Fruit fly (Drosophila melanogaster): Measurements from ENCODE around the gene Art6.

Art6 gene

dm6 chr3R:13907355-13908105 is 38.1 kb downstream of the Art6 start (continued):
- TF ChIP-seq Hr39 (optimal IDR thresholded peaks at IDR 0.05), result no peak
- peak; percentile 14 for TF ChIP-seq CG2875 (GFP tag; optimal IDR thresholded peaks at IDR 0.05)
- peak; percentile 42; the same call in 1 of the 3 replicates for TF ChIP-seq H15 (GFP tag; IDR thresholded peaks at IDR 0.05)
- TF ChIP-seq dmrt11E (tag; optimal IDR thresholded peaks at IDR 0.05), result peak; percentile 61
- no peak for TF ChIP-seq twi (tag; optimal IDR thresholded peaks at IDR 0.05)
- peak; percentile 20; the same call in 1 of the 3 replicates for TF ChIP-seq otp (GFP tag; IDR thresholded peaks at IDR 0.05)
- TF ChIP-seq Camta (GFP tag; optimal IDR thresholded peaks at IDR 0.05), result no peak
- TF ChIP-seq jing (GFP tag; optimal IDR thresholded peaks at IDR 0.05), result peak; percentile 15
- no peak for TF ChIP-seq Ravus (GFP tag; IDR thresholded peaks at IDR 0.05)
- TF ChIP-seq NC2α (GFP tag; optimal IDR thresholded peaks at IDR 0.05), result no peak
- TF ChIP-seq Awh (GFP tag; IDR thresholded peaks at IDR 0.05), result peak; percentile 75
- TF ChIP-seq D (optimal IDR thresholded peaks at IDR 0.05), result no peak
- TF ChIP-seq D (GFP tag; optimal IDR thresholded peaks at IDR 0.05), result peak; percentile 41
- peak; percentile 22; the same call in 1 of the 3 replicates for TF ChIP-seq gce (GFP tag; IDR thresholded peaks at IDR 0.05)
- TF ChIP-seq CG14050 (GFP tag; IDR thresholded peaks at IDR 0.05), result 0 out of 3 replicates have a peak, but pooled peaks have one; percentile 27
- TF ChIP-seq Gsc (GFP tag; IDR thresholded peaks at IDR 0.05), result 0 out of 2 replicates have a peak, but pooled peaks have one; percentile 27
- TF ChIP-seq zf30C (GFP tag; optimal IDR thresholded peaks at IDR 0.05), result no peak
- TF ChIP-seq lov (optimal IDR thresholded peaks at IDR 0.05), result no peak
- no peak for TF ChIP-seq lov (GFP tag; IDR thresholded peaks at IDR 0.05)
- no peak for TF ChIP-seq CG32772 (GFP tag; IDR thresholded peaks at IDR 0.05)
- TF ChIP-seq Sox100B (GFP tag; optimal IDR thresholded peaks at IDR 0.05), result peak; percentile 62
- peak; percentile 86 for TF ChIP-seq vvl (GFP tag; IDR thresholded peaks at IDR 0.05)
- 0 out of 3 replicates have a peak, but pooled peaks have one; percentile 37 for TF ChIP-seq CG3726 (GFP tag; IDR thresholded peaks at IDR 0.05)
- TF ChIP-seq seq (GFP tag; IDR thresholded peaks at IDR 0.05), result peak; percentile 54; the same call in 1 of the 2 replicates
- no peak for TF ChIP-seq CG12071 (GFP tag; optimal IDR thresholded peaks at IDR 0.05)
- TF ChIP-seq CG13624 (GFP tag; optimal IDR thresholded peaks at IDR 0.05), result no peak
- TF ChIP-seq gem (tag; optimal IDR thresholded peaks at IDR 0.05), result peak; percentile 74
- TF ChIP-seq CG3407 (GFP tag; optimal IDR thresholded peaks at IDR 0.05), result peak; percentile 4
- no peak for TF ChIP-seq trh (GFP tag; optimal IDR thresholded peaks at IDR 0.05)
- peak; percentile 32; the same call in 1 of the 2 replicates for TF ChIP-seq CG14441 (GFP tag; IDR thresholded peaks at IDR 0.05)
- TF ChIP-seq stc (GFP tag; IDR thresholded peaks at IDR 0.05), result peak; percentile 63
- no peak for TF ChIP-seq cad (GFP tag; optimal IDR thresholded peaks at IDR 0.05)
- TF ChIP-seq ken (GFP tag; IDR thresholded peaks at IDR 0.05), result 0 out of 3 replicates have a peak, but pooled peaks have one; percentile 27

DNA sequence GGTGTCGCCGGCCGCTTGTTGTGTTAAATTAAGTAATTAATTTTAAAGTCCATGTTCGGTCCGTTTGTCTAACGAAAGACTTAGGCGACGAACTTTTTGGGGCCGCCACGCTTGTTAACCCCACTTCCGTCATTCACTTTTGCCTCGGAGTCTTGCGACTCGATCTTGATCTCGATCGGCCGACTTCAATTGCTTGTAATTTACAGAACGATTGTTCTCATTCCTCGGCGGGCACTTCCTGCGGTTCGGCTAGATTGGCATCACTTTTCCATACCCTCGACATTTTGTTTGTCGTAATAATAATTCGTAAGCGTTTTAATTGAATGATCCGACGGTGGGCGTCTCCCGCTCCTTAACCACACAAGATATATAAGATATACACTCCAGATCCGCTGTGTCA is 38.9 kb downstream of the Art6 start:
- no peak for TF ChIP-seq sd (tag; optimal IDR thresholded peaks at IDR 0.05)
- peak; percentile 35 for TF ChIP-seq Med (GFP tag)
- peak; percentile 93 for TF ChIP-seq Ets65A (GFP tag)

dm6 chr3R:13901543-13901945 is 44.1 kb downstream of the Art6 start, which contains the start of gene ems:
TSS of gene ems (plus strand) at chr3R:13901853.
- no peak for TF ChIP-seq disco-r (GFP tag; optimal IDR thresholded peaks at IDR 0.05)
- no peak for TF ChIP-seq org-1 (GFP tag; optimal IDR thresholded peaks at IDR 0.05)
- peak; percentile 3 for TF ChIP-seq CG17385 (GFP tag; optimal IDR thresholded peaks at IDR 0.05)
- TF ChIP-seq chinmo (GFP tag; IDR thresholded peaks at IDR 0.05; ENCODE audit: partially characterized antibody), result peak; percentile 79; the same call in 2 of the 4 replicates
- TF ChIP-seq CG18011 (GFP tag; optimal IDR thresholded peaks at IDR 0.05), result no peak
- TF ChIP-seq CG17829 (tag; optimal IDR thresholded peaks at IDR 0.05), result peak; percentile 67
- peak; percentile 67 for TF ChIP-seq ewg (GFP tag; optimal IDR thresholded peaks at IDR 0.05)
- peak; percentile 46 for TF ChIP-seq jing (GFP tag; optimal IDR thresholded peaks at IDR 0.05)
- no peak for TF ChIP-seq CG8924 (tag; optimal IDR thresholded peaks at IDR 0.05)
- peak; percentile 36 for TF ChIP-seq CG3163 (GFP tag; optimal IDR thresholded peaks at IDR 0.05)
- TF ChIP-seq CG13624 (GFP tag; optimal IDR thresholded peaks at IDR 0.05), result no peak
- TF ChIP-seq CG13296 (GFP tag; optimal IDR thresholded peaks at IDR 0.05), result no peak
- TF ChIP-seq fd64A (GFP tag; optimal IDR thresholded peaks at IDR 0.05), result peak; percentile 13
- TF ChIP-seq TFAM (GFP tag; optimal IDR thresholded peaks at IDR 0.05), result no peak
- TF ChIP-seq H2.0 (GFP tag; IDR thresholded peaks at IDR 0.05), result no peak
- TF ChIP-seq insv (GFP tag; optimal IDR thresholded peaks at IDR 0.05), result peak in 1 of 2 experiments; percentile 9
